Worm (Caenorhabditis elegans): ENCODE results near the gene C07G1.7.

- TF ChIP-seq nhr-25 (tag; optimal IDR thresholded peaks at IDR 0.05) = no peak
- TF ChIP-seq mdl-1 (tag; optimal IDR thresholded peaks at IDR 0.05) = no peak
- TF ChIP-seq nhr-12 (tag; optimal IDR thresholded peaks at IDR 0.05) = no peak
- TF ChIP-seq unc-39 (tag; optimal IDR thresholded peaks at IDR 0.05) = no peak
- no peak for TF ChIP-seq blmp-1 (tag; optimal IDR thresholded peaks at IDR 0.05; ENCODE audit: insufficient read depth)
- TF ChIP-seq ztf-11 (tag; optimal IDR thresholded peaks at IDR 0.05) = no peak
Measured at ce11 chrIV:8173610-8174009, 38.0 kb downstream of the C07G1.7 start.

All from whole organism, L2 larva.